Fruit fly (Drosophila melanogaster) whole organism, embryonic: ENCODE measurements around the gene CG13365.

Experiments used
- ATbp ChIP-seq: fragments of 200-800 bp; sonication (Bioruptor generic); optimal IDR thresholded peaks from 2 replicates; lab custom pipeline; 2017; ENCODE audit warnings: missing biosample characterization, mild to moderate bottlenecking, missing genetic modification characterization, missing genetic modification reagents
- Adf1 ChIP-seq: fragments of 200-800 bp; sonication (Bioruptor generic); IDR thresholded peaks from 2 replicates; pipeline ENCODE4 v1.3.6; 2022; ENCODE audit warnings: missing biosample characterization, missing genetic modification characterization
- Atf6 ChIP-seq: fragments of 200-800 bp; sonication (Bioruptor generic); IDR thresholded peaks from 2 replicates; pipeline ENCODE4 v1.3.6; 2022; ENCODE audit warnings: missing biosample characterization, missing genetic modification characterization
- CG10959 ChIP-seq: fragments of 200-800 bp; sonication (Bioruptor generic); IDR thresholded peaks from 2 replicates; pipeline ENCODE4 v1.3.6; 2022; ENCODE audit warnings: missing biosample characterization, missing genetic modification characterization
- CG11723 ChIP-seq: fragments of 200-800 bp; sonication (Bioruptor generic); optimal IDR thresholded peaks from 2 replicates; lab custom pipeline; 2017; ENCODE audit warnings: missing biosample characterization, mild to moderate bottlenecking, missing genetic modification characterization
- CG12744 ChIP-seq: fragments of 200-800 bp; sonication (Bioruptor generic); optimal IDR thresholded peaks from 2 replicates; lab custom pipeline; 2016; ENCODE audit warnings: missing biosample characterization, missing genetic modification characterization
- CG15073 ChIP-seq: fragments of 200-800 bp; sonication (Bioruptor generic); optimal IDR thresholded peaks from 2 replicates; lab custom pipeline; 2016; ENCODE audit warnings: missing biosample characterization, missing genetic modification characterization
- CG15269 ChIP-seq: fragments of 200-800 bp; sonication (Bioruptor generic); optimal IDR thresholded peaks from 2 replicates; lab custom pipeline; 2018; ENCODE audit warnings: missing biosample characterization, mild to moderate bottlenecking, missing genetic modification characterization, moderate library complexity
- CG15601 ChIP-seq: fragments of 200-800 bp; sonication (Bioruptor generic); optimal IDR thresholded peaks from 3 replicates; lab custom pipeline; 2019; ENCODE audit warnings: missing biosample characterization, mild to moderate bottlenecking, missing genetic modification characterization, moderate library complexity
- CG16863 ChIP-seq: fragments of 200-800 bp; sonication (Bioruptor generic); optimal IDR thresholded peaks from 3 replicates; lab custom pipeline; 2016; ENCODE audit warnings: missing biosample characterization, missing genetic modification characterization
- CG17359 ChIP-seq: fragments of 200-800 bp; sonication (Bioruptor generic); optimal IDR thresholded peaks from 3 replicates; lab custom pipeline; 2018; ENCODE audit warnings: missing biosample characterization, mild to moderate bottlenecking, missing genetic modification characterization, moderate library complexity
- CG1792 ChIP-seq: fragments of 200-800 bp; sonication (Bioruptor generic); optimal IDR thresholded peaks from 2 replicates; lab custom pipeline; 2016; ENCODE audit warnings: missing biosample characterization, missing genetic modification characterization
- CG2678 ChIP-seq: fragments of 200-800 bp; sonication (Bioruptor generic); optimal IDR thresholded peaks from 3 replicates; lab custom pipeline; 2019; ENCODE audit warnings: missing biosample characterization, mild to moderate bottlenecking, missing genetic modification characterization, moderate library complexity
- CG30403 ChIP-seq: fragments of 200-800 bp; sonication (Bioruptor generic); optimal IDR thresholded peaks from 3 replicates; lab custom pipeline; 2016; ENCODE audit warnings: missing biosample characterization, missing genetic modification characterization
- CG3407 ChIP-seq: fragments of 200-800 bp; sonication (Bioruptor generic); optimal IDR thresholded peaks from 2 replicates; lab custom pipeline; 2018; ENCODE audit warnings: missing biosample characterization, mild to moderate bottlenecking, missing genetic modification characterization
- CG6654 ChIP-seq: fragments of 200-800 bp; sonication (Bioruptor generic); optimal IDR thresholded peaks from 2 replicates; lab custom pipeline; 2017; ENCODE audit warnings: missing biosample characterization, mild to moderate bottlenecking, missing genetic modification characterization
- CG6689 ChIP-seq: fragments of 200-800 bp; sonication (Bioruptor generic); IDR thresholded peaks from 2 replicates; pipeline ENCODE4 v1.3.6; 2022; ENCODE audit warnings: missing biosample characterization, missing genetic modification characterization
- CG7271 ChIP-seq: fragments of 200-800 bp; sonication (Bioruptor generic); optimal IDR thresholded peaks from 2 replicates; lab custom pipeline; 2018; ENCODE audit warnings: missing biosample characterization, mild to moderate bottlenecking, missing genetic modification characterization, moderate library complexity
- CG8359 ChIP-seq: fragments of 200-800 bp; sonication (Bioruptor generic); optimal IDR thresholded peaks from 2 replicates; lab custom pipeline; 2017; ENCODE audit warnings: missing biosample characterization, mild to moderate bottlenecking, missing genetic modification characterization, borderline replicate concordance
- CG9215 ChIP-seq: fragments of 200-800 bp; sonication (Bioruptor generic); IDR thresholded peaks from 2 replicates; pipeline ENCODE4 v1.3.6; 2022; ENCODE audit warnings: missing biosample characterization, missing genetic modification characterization
- CHES-1-like ChIP-seq: fragments of 200-800 bp; sonication (Bioruptor generic); optimal IDR thresholded peaks from 2 replicates; lab custom pipeline; 2016; ENCODE audit warnings: missing biosample characterization, missing genetic modification characterization
- CTCF ChIP-seq: fragments of 200-800 bp; sonication (Bioruptor generic); optimal IDR thresholded peaks from 2 replicates; lab custom pipeline; 2017; ENCODE audit warnings: missing biosample characterization, mild to moderate bottlenecking, missing genetic modification characterization, moderate library complexity
- Camta ChIP-seq: fragments of 200-800 bp; sonication (Bioruptor generic); optimal IDR thresholded peaks from 2 replicates; lab custom pipeline; 2016; ENCODE audit warnings: missing biosample characterization, missing genetic modification characterization
- ERR ChIP-seq: fragments of 200-800 bp; sonication (Bioruptor generic); optimal IDR thresholded peaks from 2 replicates; lab custom pipeline; 2016; ENCODE audit warnings: missing biosample characterization, missing genetic modification characterization
- Ets65A ChIP-seq: fragments of 200-800 bp; sonication (Bioruptor generic); peaks from one replicate; lab custom pipeline; 2016; ENCODE audit warnings: missing biosample characterization, missing genetic modification characterization
- Hey ChIP-seq: fragments of 200-800 bp; sonication (Bioruptor generic); optimal IDR thresholded peaks from 3 replicates; lab custom pipeline; 2018; ENCODE audit warnings: missing biosample characterization, mild to moderate bottlenecking, missing genetic modification characterization
- Hr39 ChIP-seq: fragments of >200 bp; optimal IDR thresholded peaks from 2 replicates; lab custom pipeline; 2017
- Lim3 ChIP-seq: fragments of 200-800 bp; sonication (Bioruptor generic); IDR thresholded peaks from 2 replicates; pipeline ENCODE4 v1.3.6; 2022; ENCODE audit warnings: missing biosample characterization, missing genetic modification characterization
- MESR4 ChIP-seq: fragments of 200-800 bp; sonication (Bioruptor generic); optimal IDR thresholded peaks from 2 replicates; lab custom pipeline; 2018; ENCODE audit warnings: missing biosample characterization, mild to moderate bottlenecking, missing genetic modification characterization, moderate library complexity
- Mrtf ChIP-seq: fragments of 200-800 bp; sonication (Bioruptor generic); IDR thresholded peaks from 3 replicates; pipeline ENCODE4 v1.3.6; 2022; ENCODE audit warnings: missing biosample characterization, missing genetic modification characterization
- dm ChIP-seq: fragments of 200-800 bp; sonication (Bioruptor generic); optimal IDR thresholded peaks from 3 replicates; lab custom pipeline; 2016; ENCODE audit warnings: missing biosample characterization, missing genetic modification characterization
- fd64A ChIP-seq: fragments of 200-800 bp; sonication (Bioruptor generic); optimal IDR thresholded peaks from 3 replicates; lab custom pipeline; 2018; ENCODE audit warnings: missing biosample characterization, mild to moderate bottlenecking, missing genetic modification characterization
- hbn ChIP-seq: fragments of 200-800 bp; sonication (Bioruptor generic); IDR thresholded peaks from 2 replicates; pipeline ENCODE4 v1.3.6; 2022; ENCODE audit warnings: missing biosample characterization, missing genetic modification characterization; ENCODE audit not compliant: partially characterized antibody
- knrl ChIP-seq: fragments of 200-800 bp; sonication (Bioruptor generic); IDR thresholded peaks from 3 replicates; pipeline ENCODE4 v1.3.6; 2022; ENCODE audit warnings: missing biosample characterization, missing genetic modification characterization; ENCODE audit not compliant: partially characterized antibody
- lab ChIP-seq: fragments of 200-800 bp; sonication (Bioruptor generic); optimal IDR thresholded peaks from 3 replicates; lab custom pipeline; 2017; ENCODE audit warnings: missing biosample characterization, missing genetic modification characterization, mild to moderate bottlenecking, moderate library complexity, missing genetic modification reagents
- mam ChIP-seq: fragments of 200-800 bp; sonication (Bioruptor generic); optimal IDR thresholded peaks from 3 replicates; lab custom pipeline; 2016; ENCODE audit warnings: missing biosample characterization, missing genetic modification characterization
- nerfin-2 ChIP-seq: fragments of 200-800 bp; sonication (Bioruptor generic); IDR thresholded peaks from 2 replicates; pipeline ENCODE4 v1.3.6; 2022; ENCODE audit warnings: missing biosample characterization, missing genetic modification characterization; ENCODE audit not compliant: partially characterized antibody
- oc ChIP-seq: fragments of 200-800 bp; sonication (Bioruptor generic); optimal IDR thresholded peaks from 2 replicates; lab custom pipeline; 2018; ENCODE audit warnings: missing biosample characterization, mild to moderate bottlenecking, missing genetic modification characterization, moderate library complexity
- odd ChIP-seq: fragments of 200-800 bp; sonication (Bioruptor generic); optimal IDR thresholded peaks from 2 replicates; lab custom pipeline; 2017; ENCODE audit warnings: missing biosample characterization, mild to moderate bottlenecking, missing genetic modification characterization
- onecut ChIP-seq: fragments of 200-800 bp; sonication (Bioruptor generic); IDR thresholded peaks from 2 replicates; pipeline ENCODE4 v1.3.6; 2022; ENCODE audit warnings: missing biosample characterization, missing genetic modification characterization
- pan ChIP-seq, 4 experiments: fragments of >200 bp in 3 of 4; fragments of 200-800 bp in 1 of 4; sonication (Bioruptor generic) in 1 of 4; optimal IDR thresholded peaks in 3 of 4; IDR thresholded peaks in 1 of 4; 2 replicates each; pipeline versions ENCODE4 v1.3.6 to Lab custom; 2017 to 2022; ENCODE audit warnings: missing biosample characterization in 2 of 4, missing genetic modification characterization in 2 of 4, mixed read lengths in 1 of 4
- pnt ChIP-seq: fragments of 200-800 bp; sonication (Bioruptor generic); optimal IDR thresholded peaks from 3 replicates; lab custom pipeline; 2016; ENCODE audit warnings: missing biosample characterization, missing genetic modification characterization
- pros ChIP-seq: fragments of 200-800 bp; sonication (Bioruptor generic); optimal IDR thresholded peaks from 3 replicates; lab custom pipeline; 2019; ENCODE audit warnings: missing biosample characterization, mild to moderate bottlenecking, missing genetic modification characterization, moderate library complexity
- scrt ChIP-seq: fragments of 200-800 bp; sonication (Bioruptor generic); optimal IDR thresholded peaks from 2 replicates; lab custom pipeline; 2018; ENCODE audit warnings: missing biosample characterization, mild to moderate bottlenecking, missing genetic modification characterization, moderate library complexity
- sisA ChIP-seq: fragments of 200-800 bp; sonication (Bioruptor generic); IDR thresholded peaks from 2 replicates; pipeline ENCODE4 v1.3.6; 2022; ENCODE audit warnings: missing biosample characterization, missing genetic modification characterization
- sob ChIP-seq: fragments of 200-800 bp; sonication (Bioruptor generic); IDR thresholded peaks from 2 replicates; pipeline ENCODE4 v1.3.6; 2022; ENCODE audit warnings: missing biosample characterization, missing genetic modification characterization
- tgo ChIP-seq: fragments of 200-800 bp; sonication (Bioruptor generic); IDR thresholded peaks from 3 replicates; pipeline ENCODE4 v1.3.6; 2022; ENCODE audit warnings: missing biosample characterization, missing genetic modification characterization
- unpg ChIP-seq: fragments of 200-800 bp; sonication (Bioruptor generic); optimal IDR thresholded peaks from 3 replicates; lab custom pipeline; 2018; ENCODE audit warnings: missing biosample characterization, mild to moderate bottlenecking, missing genetic modification characterization, moderate library complexity
- vnd ChIP-seq: fragments of 200-800 bp; sonication (Bioruptor generic); IDR thresholded peaks from 3 replicates; pipeline ENCODE4 v1.3.6; 2022; ENCODE audit warnings: missing biosample characterization, missing genetic modification characterization; ENCODE audit not compliant: partially characterized antibody
- wek ChIP-seq: fragments of 200-800 bp; sonication (Bioruptor generic); optimal IDR thresholded peaks from 3 replicates; lab custom pipeline; 2018; ENCODE audit warnings: missing biosample characterization, mild to moderate bottlenecking, missing genetic modification characterization, moderate library complexity
- zfh1 ChIP-seq: fragments of 200-800 bp; sonication (Bioruptor generic); IDR thresholded peaks from 3 replicates; pipeline ENCODE4 v1.3.6; 2022; ENCODE audit warnings: missing biosample characterization, missing genetic modification characterization

Gene CG13365

dm6 chrX:635495-636142, 14.6 kb upstream of the CG13365 start, which contains the start of gene Dredd (continued):
- TF ChIP-seq sob (GFP tag; lab: Robert Waterston, UW) (no peak), CG10959 (no peak), Atf6 (GFP tag; lab: Robert Waterston, UW) (no peak), odd (no peak), CG16863 (GFP tag; lab: Kevin White, UChicago) (no peak), CG12744 (GFP tag; lab: Kevin White, UChicago) (no peak), Adf1 (peak; percentile 11; the same call in 1 of the 2 replicates), CG15269 (tag; lab: Kevin White, UChicago) (no peak), lab (GFP tag; lab: Kevin White, UChicago) (peak; percentile 56), unpg (GFP tag; lab: Kevin White, UChicago) (no peak), Hr39 (no peak), CG11723 (GFP tag; lab: Kevin White, UChicago) (no peak), mam (GFP tag; lab: Kevin White, UChicago) (no peak), Mrtf (GFP tag; lab: Robert Waterston, UW) (no peak), nerfin-2 (GFP tag; lab: Robert Waterston, UW) (peak; percentile 93), pan (optimal IDR thresholded peaks at IDR 0.05; lab: Kevin White, UChicago) (no peak), pan (GFP tag; optimal IDR thresholded peaks at IDR 0.05 in 1 of 2, IDR thresholded peaks at IDR 0.05 in 1 of 2) (no peak), pros (no peak), CG6654 (GFP tag; lab: Kevin White, UChicago) (no peak), CHES-1-like (GFP tag; lab: Kevin White, UChicago) (no peak), CG8359 (GFP tag; lab: Kevin White, UChicago) (no peak), CG15073 (no peak), oc (tag; lab: Kevin White, UChicago) (no peak), zfh1 (no peak), CG1792 (GFP tag; lab: Kevin White, UChicago) (no peak), ATbp (no peak), CG3407 (no peak), onecut (no peak), vnd (GFP tag; lab: Robert Waterston, UW) (peak; percentile 100), CG17359 (peak; percentile 4), CTCF (no peak), Camta (no peak), wek (GFP tag; lab: Kevin White, UChicago) (no peak), tgo (GFP tag; lab: Robert Waterston, UW) (no peak), Ets65A (GFP tag; lab: Kevin White, UChicago) (peak; percentile 26), CG9215 (no peak), pnt (GFP tag; lab: Kevin White, UChicago) (no peak), Hey (tag; lab: Kevin White, UChicago) (no peak), ERR (no peak), CG30403 (no peak), CG15601 (tag; lab: Kevin White, UChicago) (no peak), sisA (GFP tag; lab: Robert Waterston, UW) (no peak), CG6689 (GFP tag; lab: Robert Waterston, UW) (no peak), CG2678 (tag; lab: Kevin White, UChicago) (no peak), scrt (peak; percentile 35), CG7271 (tag; lab: Kevin White, UChicago) (no peak), knrl (peak; percentile 90), hbn (GFP tag; lab: Robert Waterston, UW) (peak; percentile 81), Lim3 (GFP tag; lab: Robert Waterston, UW) (no peak), MESR4 (GFP tag; lab: Kevin White, UChicago) (peak; percentile 77), fd64A (no peak), dm (peak; percentile 17)
